Fruit fly (Drosophila melanogaster) S2 (cell line): ENCODE measurements around the gene ea.

Source experiments
- CG8478 ChIP-seq: fragments of >200 bp; optimal IDR thresholded peaks from 2 replicates; lab custom pipeline; 2018
- CTCF ChIP-seq, 2 experiments: fragments of >200 bp; optimal IDR thresholded peaks; 2 replicates each; lab custom pipeline; 2018

ea gene

dm6 chr3R:15292241-15293004 is 36.1 kb upstream of the ea start:
- TF ChIP-seq CG8478 (no peak), CTCF (optimal IDR thresholded peaks at IDR 0.05; lab: Kevin White, UChicago) (no peak)

- TF ChIP-seq CG8478 (no peak), CTCF (optimal IDR thresholded peaks at IDR 0.05; lab: Kevin White, UChicago) (no peak)
Observed at dm6 chr3R:15293005-15293877, 35.3 kb upstream of the ea start.

- no peak for TF ChIP-seq CG8478
- no peak for TF ChIP-seq CTCF (optimal IDR thresholded peaks at IDR 0.05; lab: Kevin White, UChicago)
Observed at dm6 chr3R:15293878-15294350, 34.6 kb upstream of the ea start.

dm6 chr3R:15297904-15298303 is 30.6 kb upstream of the ea start:
- TF ChIP-seq CTCF (optimal IDR thresholded peaks at IDR 0.05; lab: Kevin White, UChicago) (no peak), CG8478 (no peak)

- TF ChIP-seq CTCF (optimal IDR thresholded peaks at IDR 0.05; lab: Kevin White, UChicago) (no peak), CG8478 (no peak)
Observed at dm6 chr3R:15305246-15305645, 23.3 kb upstream of the ea start.

- TF ChIP-seq CG8478 (no peak), CTCF (optimal IDR thresholded peaks at IDR 0.05; lab: Kevin White, UChicago) (no peak)
Observed at dm6 chr3R:15309924-15310323, 18.6 kb upstream of the ea start, which contains the start of gene Tm2. Gene Tm2, plus strand, starts transcription at chr3R:15310193.

dm6 chr3R:15310695-15311094 is 17.8 kb upstream of the ea start:
- TF ChIP-seq CG8478 (no peak), CTCF (optimal IDR thresholded peaks at IDR 0.05; lab: Kevin White, UChicago) (no peak)

dm6 chr3R:15313836-15314235 is 14.7 kb upstream of the ea start:
- TF ChIP-seq CTCF (optimal IDR thresholded peaks at IDR 0.05; lab: Kevin White, UChicago) = no peak
- TF ChIP-seq CG8478 = no peak

dm6 chr3R:15316326-15316725 is 12.2 kb upstream of the ea start, which contains the start of gene CG14866:
Gene CG14866, plus strand, starts transcription at chr3R:15316471.
- TF ChIP-seq CG8478 (no peak), CTCF (optimal IDR thresholded peaks at IDR 0.05; lab: Kevin White, UChicago) (no peak)

- TF ChIP-seq CG8478 = no peak
- TF ChIP-seq CTCF (optimal IDR thresholded peaks at IDR 0.05; lab: Kevin White, UChicago) = no peak
Observed at dm6 chr3R:15319912-15320746, 8.4 kb upstream of the ea start, which contains the start of the genes CG6276 and CG44040. Gene CG6276, minus strand, starts transcription at chr3R:15320069. Gene CG44040, plus strand, starts transcription at chr3R:15320378.

dm6 chr3R:15320747-15321085 is 7.8 kb upstream of the ea start, which contains the start of gene ear:
Gene ear, plus strand, starts transcription at chr3R:15320756.
- TF ChIP-seq CTCF (optimal IDR thresholded peaks at IDR 0.05; lab: Kevin White, UChicago) (no peak), CG8478 (no peak)

dm6 chr3R:15330472-15330871 is 1.9 kb downstream of the ea start, which contains the start of gene mRpL9:
Gene mRpL9, plus strand, starts transcription at chr3R:15330738.
- TF ChIP-seq CTCF (optimal IDR thresholded peaks at IDR 0.05; lab: Kevin White, UChicago) (peak; percentile 4 to 23), CG8478 (no peak)

- TF ChIP-seq CG8478 (no peak), CTCF (optimal IDR thresholded peaks at IDR 0.05; lab: Kevin White, UChicago) (peak; percentile 41 to 48)
Observed at dm6 chr3R:15332994-15333393, 4.5 kb downstream of the ea start, which contains the start of the genes Fkbp39 and Cyfip. Gene Fkbp39, minus strand, starts transcription at chr3R:15333133. Gene Cyfip, plus strand, starts transcription at chr3R:15333266.

dm6 chr3R:15339111-15339510 is 10.6 kb downstream of the ea start:
- TF ChIP-seq CG8478 (no peak), CTCF (optimal IDR thresholded peaks at IDR 0.05; lab: Kevin White, UChicago) (no peak)
